Worm (Caenorhabditis elegans): ENCODE results near the gene npr-26.

DNA sequence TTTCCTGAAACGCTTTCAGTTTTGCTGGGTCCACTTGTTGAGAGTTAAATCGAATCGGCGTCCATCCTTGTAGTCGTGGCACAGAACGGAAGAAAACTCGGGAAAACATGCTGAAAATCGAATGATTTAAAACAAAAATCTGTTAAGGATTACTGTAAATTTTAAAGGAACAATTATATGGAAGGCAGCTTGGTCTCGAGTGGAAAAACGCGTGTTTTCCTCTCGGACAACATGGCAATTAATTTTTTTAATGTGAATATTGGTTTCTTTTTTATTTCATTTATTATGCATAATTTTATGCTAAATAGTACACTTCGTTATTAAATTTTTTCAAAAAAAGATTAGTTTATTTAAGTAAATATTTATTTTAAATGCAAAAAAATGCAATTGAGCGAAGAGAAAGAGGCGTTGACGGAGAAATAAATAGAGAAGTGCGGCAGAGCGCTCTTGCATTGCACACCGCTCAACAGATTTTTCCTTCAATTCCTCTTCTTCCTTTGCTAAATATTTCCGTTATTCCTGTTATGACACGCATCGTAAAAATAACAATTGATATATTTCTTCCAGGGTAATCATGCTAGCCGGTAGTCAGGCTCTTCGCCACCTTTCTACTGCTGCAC lies 37.5 kb downstream of the npr-26 start, which contains the start of the genes C30H6.9 and dlat-2:
- no peak for TF ChIP-seq R02D3.7 (tag; optimal IDR thresholded peaks at IDR 0.05)
- no peak for TF ChIP-seq nhr-25 (tag; optimal IDR thresholded peaks at IDR 0.05)
- no peak for TF ChIP-seq nhr-12 (tag; optimal IDR thresholded peaks at IDR 0.05)
- no peak for TF ChIP-seq crh-2 (tag; optimal IDR thresholded peaks at IDR 0.05)
- peak; percentile 60 for TF ChIP-seq unc-55 (GFP tag; optimal IDR thresholded peaks at IDR 0.05)
- TF ChIP-seq sma-3 (GFP tag; optimal IDR thresholded peaks at IDR 0.05) = no peak

Data from whole organism, L2 larva.